Fruit fly (Drosophila melanogaster): ENCODE results near the gene CG31709.

CG31709 gene

DNA sequence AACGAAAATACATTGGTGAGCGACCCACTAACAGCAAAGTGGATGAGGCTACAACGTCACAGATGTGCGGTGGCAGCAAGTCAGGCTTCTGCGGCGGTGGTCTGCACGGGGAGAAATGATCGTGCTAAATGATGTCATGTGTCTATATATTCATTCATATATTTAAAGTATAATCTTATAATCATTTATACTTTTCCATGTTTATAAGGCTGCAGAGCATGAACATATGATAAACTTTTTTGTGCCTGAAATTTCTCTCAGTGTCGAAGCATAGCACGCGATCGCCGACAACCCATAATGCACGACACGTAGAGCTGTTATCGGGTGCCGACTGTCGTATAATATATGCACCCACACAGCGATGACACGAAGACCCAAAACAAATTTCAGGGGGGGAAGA, 19.0 kb upstream of the CG31709 start (continued):
- TF ChIP-seq ro (GFP tag; IDR thresholded peaks at IDR 0.05) (peak; percentile 38; the same call in 1 of the 2 replicates), twi (tag; optimal IDR thresholded peaks at IDR 0.05) (peak; percentile 68), CG11093 (GFP tag; IDR thresholded peaks at IDR 0.05) (peak; percentile 71), B-H1 (GFP tag; IDR thresholded peaks at IDR 0.05) (peak; percentile 29; the same call in 2 of the 3 replicates), CG4328 (GFP tag; optimal IDR thresholded peaks at IDR 0.05) (no peak), Pdp1 (GFP tag; optimal IDR thresholded peaks at IDR 0.05) (peak in 1 of 2 experiments; percentile 1), Oli (tag; optimal IDR thresholded peaks at IDR 0.05) (peak; percentile 67), CG10565 (GFP tag; optimal IDR thresholded peaks at IDR 0.05) (no peak), CG33213 (GFP tag; optimal IDR thresholded peaks at IDR 0.05) (no peak), gce (GFP tag; IDR thresholded peaks at IDR 0.05) (peak; percentile 58; the same call in 1 of the 3 replicates), Poxn (GFP tag; IDR thresholded peaks at IDR 0.05) (no peak), CG10959 (GFP tag; IDR thresholded peaks at IDR 0.05) (peak; percentile 86), caup (GFP tag; optimal IDR thresholded peaks at IDR 0.05; ENCODE audit: severe bottlenecking) (no peak), CG16863 (GFP tag; optimal IDR thresholded peaks at IDR 0.05) (peak; percentile 14), zen (tag; optimal IDR thresholded peaks at IDR 0.05) (peak; percentile 83), Usf (GFP tag; optimal IDR thresholded peaks at IDR 0.05) (peak; percentile 44), CG13775 (GFP tag; optimal IDR thresholded peaks at IDR 0.05) (peak; percentile 59), Dek (tag; optimal IDR thresholded peaks at IDR 0.05) (no peak), CG2889 (GFP tag; IDR thresholded peaks at IDR 0.05) (no peak), CG34422 (GFP tag; IDR thresholded peaks at IDR 0.05) (peak; percentile 75; the same call in 2 of the 3 replicates), CG9932 (GFP tag; IDR thresholded peaks at IDR 0.05) (no peak), tna (GFP tag; IDR thresholded peaks at IDR 0.05; ENCODE audit: partially characterized antibody) (no peak), CG4617 (GFP tag; optimal IDR thresholded peaks at IDR 0.05; ENCODE audit: borderline replicate concordance) (peak; percentile 16), Ada2b (GFP tag; IDR thresholded peaks at IDR 0.05) (peak; percentile 36; the same call in 1 of the 2 replicates), kay (GFP tag; optimal IDR thresholded peaks at IDR 0.05) (no peak), Fer1 (GFP tag; optimal IDR thresholded peaks at IDR 0.05) (no peak), vvl (GFP tag; IDR thresholded peaks at IDR 0.05) (peak; percentile 89), ash1 (GFP tag; optimal IDR thresholded peaks at IDR 0.05) (no peak), CG2875 (GFP tag; optimal IDR thresholded peaks at IDR 0.05) (peak; percentile 57), CG12942 (GFP tag; optimal IDR thresholded peaks at IDR 0.05) (peak; percentile 3), ase (GFP tag; IDR thresholded peaks at IDR 0.05) (no peak; the same call in 2 of the 3 replicates), sqz (GFP tag; optimal IDR thresholded peaks at IDR 0.05) (no peak), fu2 (GFP tag; optimal IDR thresholded peaks at IDR 0.05) (no peak), zen2 (GFP tag; IDR thresholded peaks at IDR 0.05; ENCODE audit: partially characterized antibody) (no peak), Elba2 (GFP tag; optimal IDR thresholded peaks at IDR 0.05) (no peak), stc (GFP tag; IDR thresholded peaks at IDR 0.05) (peak; percentile 67), gsb (GFP tag; IDR thresholded peaks at IDR 0.05) (0 out of 2 replicates have a peak, but pooled peaks have one; percentile 19), cg (GFP tag; optimal IDR thresholded peaks at IDR 0.05) (no peak), nerfin-1 (tag; optimal IDR thresholded peaks at IDR 0.05) (peak; percentile 44), CG8944 (GFP tag; optimal IDR thresholded peaks at IDR 0.05) (no peak), klu (GFP tag; IDR thresholded peaks at IDR 0.05) (peak; percentile 57; the same call in 1 of the 2 replicates), CG3281 (GFP tag; optimal IDR thresholded peaks at IDR 0.05) (no peak), CG1832 (GFP tag; optimal IDR thresholded peaks at IDR 0.05) (no peak), Fer2 (tag; optimal IDR thresholded peaks at IDR 0.05) (no peak), CG17829 (tag; optimal IDR thresholded peaks at IDR 0.05) (peak; percentile 84), lola (GFP tag; optimal IDR thresholded peaks at IDR 0.05) (peak in 1 of 3 experiments; percentile 81), Mes4 (GFP tag; optimal IDR thresholded peaks at IDR 0.05) (no peak), Oaz (GFP tag; IDR thresholded peaks at IDR 0.05) (no peak), nom (GFP tag; optimal IDR thresholded peaks at IDR 0.05) (no peak), CG33557 (GFP tag; optimal IDR thresholded peaks at IDR 0.05) (peak; percentile 73)

Data from whole organism, embryonic.